Worm (Caenorhabditis elegans) whole organism, L4 larva: Measurements from ENCODE around the gene ensh-1.

Experiments used
- T20F7.1 ChIP-seq: fragments of 200-800 bp; sonication (Bioruptor generic); optimal IDR thresholded peaks from 2 replicates; lab custom pipeline; 2018; ENCODE audit warnings: mild to moderate bottlenecking, missing genetic modification characterization, missing compliant biosample characterization
- ama-1 ChIP-seq: fragments of 150-350 bp; optimal IDR thresholded peaks from 2 replicates; lab custom pipeline; 2014; ENCODE audit warnings: inconsistent platforms, mixed read lengths
- fos-1 ChIP-seq: fragments of 150-350 bp; optimal IDR thresholded peaks from 2 replicates; lab custom pipeline; 2014; ENCODE audit warnings: missing biosample characterization, missing genetic modification characterization
- lin-39 ChIP-seq: fragments of 150-350 bp; optimal IDR thresholded peaks from 2 replicates; lab custom pipeline; 2014; ENCODE audit warnings: missing biosample characterization, missing genetic modification reagents, missing genetic modification characterization
- nhr-11 ChIP-seq: fragments of 150-350 bp; optimal IDR thresholded peaks from 2 replicates; lab custom pipeline; 2014; ENCODE audit warnings: missing biosample characterization, missing genetic modification characterization
- nhr-25 ChIP-seq: sonication (generic microtip); optimal IDR thresholded peaks from 2 replicates; lab custom pipeline; 2017; ENCODE audit warnings: missing genetic modification characterization, mild to moderate bottlenecking, missing compliant biosample characterization, antibody characterized with exemption, moderate library complexity, borderline replicate concordance; ENCODE audit not compliant: insufficient read depth
- pqm-1 ChIP-seq: sonication (generic microtip); optimal IDR thresholded peaks from 2 replicates; lab custom pipeline; 2017; ENCODE audit warnings: missing biosample characterization, missing genetic modification characterization
- skn-1 ChIP-seq: fragments of 150-350 bp; optimal IDR thresholded peaks from 2 replicates; lab custom pipeline; 2014; ENCODE audit warnings: missing biosample characterization, missing genetic modification characterization

ce11 chrX:8930879-8931278 lies 25.7 kb downstream of the ensh-1 start, which contains the start of gene acs-22:
- TF ChIP-seq ama-1: no peak
- TF ChIP-seq T20F7.1 (GFP tag; lab: Kevin White, UChicago): no peak
- no peak for TF ChIP-seq nhr-11 (tag; lab: Kevin White, UChicago)
- no peak for TF ChIP-seq lin-39 (tag; lab: Kevin White, UChicago)
- no peak for TF ChIP-seq skn-1 (tag; lab: Kevin White, UChicago)
- no peak for TF ChIP-seq pqm-1 (tag; lab: Kevin White, UChicago)
- TF ChIP-seq fos-1 (tag; lab: Kevin White, UChicago): no peak
- TF ChIP-seq nhr-25 (tag; lab: Kevin White, UChicago): no peak
